Worm (Caenorhabditis elegans): ENCODE measurements around the gene col-143.

col-143 gene

DNA sequence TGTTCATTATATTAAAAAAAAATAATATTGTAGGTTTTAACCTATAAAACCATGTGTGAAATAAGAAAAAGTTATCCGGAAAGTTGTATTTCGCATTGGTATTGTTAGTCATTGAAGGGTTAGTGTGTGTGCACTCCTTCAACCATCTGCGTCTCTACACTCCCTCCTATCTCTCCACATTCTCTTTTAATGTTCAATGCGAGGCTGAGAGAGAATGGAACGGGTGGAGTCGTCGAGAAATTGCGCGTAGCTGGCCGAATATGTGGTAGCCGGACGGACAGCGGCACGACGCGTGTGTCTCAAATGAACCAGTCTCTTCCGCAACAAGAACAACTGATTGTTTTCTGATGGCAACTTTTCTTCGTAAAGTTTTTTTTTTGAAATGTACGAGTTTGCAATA, 38.5 kb upstream of the col-143 start:
- TF ChIP-seq blmp-1 (tag; optimal IDR thresholded peaks at IDR 0.05), result no peak
- no peak for TF ChIP-seq lin-32 (GFP tag; optimal IDR thresholded peaks at IDR 0.05)
- TF ChIP-seq hlh-1 (tag; optimal IDR thresholded peaks at IDR 0.05), result peak; percentile 58
- TF ChIP-seq unc-120 (tag; optimal IDR thresholded peaks at IDR 0.05; ENCODE audit: poor library complexity, severe bottlenecking), result peak; percentile 79
- TF ChIP-seq nhr-76 (tag; optimal IDR thresholded peaks at IDR 0.05), result no peak
- no peak for TF ChIP-seq elt-3 (tag; optimal IDR thresholded peaks at IDR 0.05)
- no peak for TF ChIP-seq M03D4.4 (tag; optimal IDR thresholded peaks at IDR 0.05)
- TF ChIP-seq ham-2 (GFP tag; optimal IDR thresholded peaks at IDR 0.05), result peak; percentile 46
- TF ChIP-seq nhr-12 (tag; optimal IDR thresholded peaks at IDR 0.05), result no peak
- TF ChIP-seq zip-8 (tag; optimal IDR thresholded peaks at IDR 0.05), result no peak
- no peak for TF ChIP-seq cnd-1 (tag; optimal IDR thresholded peaks at IDR 0.05)
- no peak for TF ChIP-seq mab-5 (tag; optimal IDR thresholded peaks at IDR 0.05)
- TF ChIP-seq nhr-237 (tag; optimal IDR thresholded peaks at IDR 0.05), result no peak
- TF ChIP-seq unc-39 (tag; optimal IDR thresholded peaks at IDR 0.05), result no peak
- TF ChIP-seq ces-1 (GFP tag; optimal IDR thresholded peaks at IDR 0.05), result peak; percentile 29
- no peak for TF ChIP-seq ceh-83 (GFP tag; optimal IDR thresholded peaks at IDR 0.05)
- peak; percentile 33 for TF ChIP-seq mls-2 (tag; optimal IDR thresholded peaks at IDR 0.05)
- no peak for TF ChIP-seq mep-1 (tag; optimal IDR thresholded peaks at IDR 0.05)

- no peak for TF ChIP-seq drap-1 (GFP tag; optimal IDR thresholded peaks at IDR 0.05)
- no peak for TF ChIP-seq nhr-76 (tag; optimal IDR thresholded peaks at IDR 0.05)
- no peak for TF ChIP-seq tbx-8 (GFP tag; optimal IDR thresholded peaks at IDR 0.05)
- no peak for TF ChIP-seq lin-13 (tag; optimal IDR thresholded peaks at IDR 0.05)
- no peak for TF ChIP-seq ces-1 (GFP tag; optimal IDR thresholded peaks at IDR 0.05)
- no peak for TF ChIP-seq pha-4 (tag; optimal IDR thresholded peaks at IDR 0.05)
- TF ChIP-seq ceh-43 (GFP tag; optimal IDR thresholded peaks at IDR 0.05), result no peak
- no peak for TF ChIP-seq nhr-28 (tag; optimal IDR thresholded peaks at IDR 0.05)
- no peak for TF ChIP-seq mab-5 (tag; optimal IDR thresholded peaks at IDR 0.05)
- no peak for TF ChIP-seq zip-8 (tag; optimal IDR thresholded peaks at IDR 0.05)
- no peak for TF ChIP-seq lsy-2 (tag; optimal IDR thresholded peaks at IDR 0.05)
- TF ChIP-seq sptf-1 (tag; optimal IDR thresholded peaks at IDR 0.05), result no peak
Measured at ce11 chrV:6799564-6799963, 35.9 kb upstream of the col-143 start, which contains the start of gene dmsr-9. Gene dmsr-9 (minus strand): TSS chrV:6799664.

DNA sequence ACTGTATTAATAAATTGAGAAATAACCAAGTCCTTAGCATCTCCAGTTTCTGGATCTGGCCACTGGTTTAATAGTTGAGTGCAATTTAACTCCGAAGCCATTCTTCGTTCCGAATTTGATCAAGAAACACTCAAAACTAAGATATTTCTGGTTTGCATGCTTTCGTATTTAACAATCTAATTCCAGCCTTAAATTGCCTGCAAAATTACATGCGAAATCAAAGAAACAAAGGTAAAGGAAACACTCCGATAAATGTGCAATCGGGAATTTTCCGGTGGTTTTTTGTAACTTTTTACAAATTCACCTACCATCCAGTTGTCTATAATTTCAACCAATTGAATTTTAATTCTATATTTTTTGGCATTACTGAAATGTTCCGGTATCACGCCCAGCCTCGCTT, 33.6 kb upstream of the col-143 start, which contains the start of gene dmsr-10:
dmsr-10 (minus strand) TSS at position 101 of the 400 bp plus-strand sequence.
- no peak for TF ChIP-seq ceh-43 (GFP tag; optimal IDR thresholded peaks at IDR 0.05)
- no peak for TF ChIP-seq zip-8 (tag; optimal IDR thresholded peaks at IDR 0.05)
- TF ChIP-seq snpc-4 (tag; optimal IDR thresholded peaks at IDR 0.05), result no peak
- no peak for TF ChIP-seq ces-1 (GFP tag; optimal IDR thresholded peaks at IDR 0.05)
- TF ChIP-seq mls-2 (tag; optimal IDR thresholded peaks at IDR 0.05), result no peak
- no peak for TF ChIP-seq nhr-12 (tag; optimal IDR thresholded peaks at IDR 0.05)
- TF ChIP-seq bed-3 (GFP tag; optimal IDR thresholded peaks at IDR 0.05), result no peak
- no peak for TF ChIP-seq M03D4.4 (tag; optimal IDR thresholded peaks at IDR 0.05)
- no peak for TF ChIP-seq sptf-1 (tag; optimal IDR thresholded peaks at IDR 0.05)
- no peak for TF ChIP-seq blmp-1 (tag; optimal IDR thresholded peaks at IDR 0.05)
- TF ChIP-seq lin-13 (tag; optimal IDR thresholded peaks at IDR 0.05), result no peak
- TF ChIP-seq ztf-11 (tag; optimal IDR thresholded peaks at IDR 0.05), result no peak

- TF ChIP-seq ceh-39 (tag; optimal IDR thresholded peaks at IDR 0.05), result no peak
- TF ChIP-seq pha-4 (tag; optimal IDR thresholded peaks at IDR 0.05), result no peak
- no peak for TF ChIP-seq mab-5 (tag; optimal IDR thresholded peaks at IDR 0.05)
- TF ChIP-seq sem-2 (GFP tag; optimal IDR thresholded peaks at IDR 0.05), result no peak
- no peak for TF ChIP-seq lsy-2 (tag; optimal IDR thresholded peaks at IDR 0.05)
- TF ChIP-seq ceh-43 (GFP tag; optimal IDR thresholded peaks at IDR 0.05), result no peak
- TF ChIP-seq blmp-1 (tag; optimal IDR thresholded peaks at IDR 0.05), result no peak
- TF ChIP-seq mep-1 (tag; optimal IDR thresholded peaks at IDR 0.05), result no peak
- TF ChIP-seq unc-62 (GFP tag; optimal IDR thresholded peaks at IDR 0.05), result no peak
- no peak for TF ChIP-seq sptf-1 (tag; optimal IDR thresholded peaks at IDR 0.05)
- TF ChIP-seq drap-1 (GFP tag; optimal IDR thresholded peaks at IDR 0.05), result no peak
- TF ChIP-seq ceh-83 (GFP tag; optimal IDR thresholded peaks at IDR 0.05), result no peak
Measured at ce11 chrV:6803992-6804391, 31.4 kb upstream of the col-143 start, which contains the start of gene dmsr-11. Gene dmsr-11 (minus strand): TSS chrV:6804092.

DNA sequence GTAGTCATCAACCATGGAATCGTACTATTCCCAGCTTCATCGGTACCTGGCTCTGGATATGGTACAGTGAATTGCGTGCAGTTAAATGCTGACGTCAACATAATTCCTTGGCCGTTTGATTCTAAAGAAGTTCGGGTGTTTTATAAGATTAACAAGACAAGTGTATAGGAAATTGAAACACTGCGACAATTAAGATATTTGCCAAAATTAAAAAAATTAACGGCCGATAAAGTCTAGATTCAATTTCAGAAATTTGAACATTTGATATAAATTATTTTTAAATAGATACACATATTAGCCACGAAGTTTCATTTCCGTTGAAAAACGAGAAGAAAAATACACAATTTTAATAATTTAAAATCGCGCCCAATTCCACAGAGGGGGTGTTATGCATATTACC, 29.1 kb upstream of the col-143 start, which contains the start of gene dmsr-12:
dmsr-12 (minus strand) TSS at position 101 of the 400 bp plus-strand sequence.
- TF ChIP-seq elt-3 (tag; optimal IDR thresholded peaks at IDR 0.05), result no peak
- TF ChIP-seq hlh-1 (tag; optimal IDR thresholded peaks at IDR 0.05), result no peak
- TF ChIP-seq mep-1 (tag; optimal IDR thresholded peaks at IDR 0.05), result no peak
- no peak for TF ChIP-seq lin-32 (GFP tag; optimal IDR thresholded peaks at IDR 0.05)
- TF ChIP-seq snpc-4 (tag; optimal IDR thresholded peaks at IDR 0.05), result no peak
- no peak for TF ChIP-seq sem-2 (GFP tag; optimal IDR thresholded peaks at IDR 0.05)
- no peak for TF ChIP-seq lsy-2 (tag; optimal IDR thresholded peaks at IDR 0.05)
- TF ChIP-seq nhr-76 (tag; optimal IDR thresholded peaks at IDR 0.05), result no peak
- TF ChIP-seq mab-5 (tag; optimal IDR thresholded peaks at IDR 0.05), result no peak
